Fruit fly (Drosophila melanogaster): ENCODE data around the gene CG15211.

CG15211 gene

dm6 chrX:10804042-10804441, 31.7 kb downstream of the CG15211 start (continued):
- TF ChIP-seq CG3919 (GFP tag; optimal IDR thresholded peaks at IDR 0.05) (no peak), lz (GFP tag; optimal IDR thresholded peaks at IDR 0.05) (peak; percentile 2), Hr39 (GFP tag; optimal IDR thresholded peaks at IDR 0.05) (peak; percentile 46), CG11294 (GFP tag; IDR thresholded peaks at IDR 0.05) (no peak), Sox15 (GFP tag; optimal IDR thresholded peaks at IDR 0.05) (no peak), CG11902 (GFP tag; optimal IDR thresholded peaks at IDR 0.05) (no peak), Blimp-1 (GFP tag; optimal IDR thresholded peaks at IDR 0.05) (no peak), CG7368 (GFP tag; optimal IDR thresholded peaks at IDR 0.05) (no peak), CG32006 (GFP tag; optimal IDR thresholded peaks at IDR 0.05) (peak; percentile 13), CG1621 (tag; optimal IDR thresholded peaks at IDR 0.05) (no peak), fd59A (GFP tag; optimal IDR thresholded peaks at IDR 0.05) (no peak), fd85E (GFP tag; optimal IDR thresholded peaks at IDR 0.05) (no peak), CG15336 (GFP tag; IDR thresholded peaks at IDR 0.05) (peak; percentile 47), Sox14 (GFP tag; optimal IDR thresholded peaks at IDR 0.05) (peak; percentile 15), esn (GFP tag; optimal IDR thresholded peaks at IDR 0.05) (peak; percentile 37), CG10669 (GFP tag; optimal IDR thresholded peaks at IDR 0.05) (peak; percentile 0), Hr4 (GFP tag; optimal IDR thresholded peaks at IDR 0.05) (peak; percentile 48), svp (GFP tag) (peak; percentile 65), CG16779 (tag; optimal IDR thresholded peaks at IDR 0.05) (no peak), cyc (GFP tag; optimal IDR thresholded peaks at IDR 0.05) (peak; percentile 30), CG10631 (GFP tag; optimal IDR thresholded peaks at IDR 0.05) (no peak)

DNA sequence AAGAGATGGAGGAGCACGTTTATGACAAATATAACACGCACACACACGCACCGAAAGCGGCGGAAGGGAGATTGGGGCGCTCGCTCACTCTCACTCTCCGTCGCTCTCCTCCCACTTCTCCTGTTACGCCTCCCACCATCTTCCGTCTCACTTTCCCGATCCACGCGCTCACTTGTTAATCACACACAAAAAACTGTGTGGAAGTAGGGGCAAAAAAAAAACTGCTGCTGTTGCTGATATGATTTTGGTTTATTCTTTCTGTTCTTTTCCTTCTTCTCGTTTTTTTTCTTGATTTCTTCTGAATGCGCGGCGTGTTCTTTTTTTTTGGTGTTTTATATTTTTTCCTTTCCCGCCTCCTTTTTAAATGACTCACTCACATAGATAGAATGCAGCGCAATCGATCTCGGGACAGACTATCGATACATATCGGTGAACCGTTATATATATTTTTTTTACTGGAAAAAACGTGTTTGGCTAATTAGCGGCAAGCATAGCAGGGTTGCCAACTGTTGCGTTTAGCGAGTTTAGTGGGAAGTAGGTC, 33.4 kb downstream of the CG15211 start:
- TF ChIP-seq eg (GFP tag; IDR thresholded peaks at IDR 0.05) (peak; percentile 85), CG8119 (GFP tag; IDR thresholded peaks at IDR 0.05) (peak; percentile 72), CG34406 (GFP tag; optimal IDR thresholded peaks at IDR 0.05) (peak; percentile 70), Ets21C (GFP tag; optimal IDR thresholded peaks at IDR 0.05) (no peak), fd85E (GFP tag; optimal IDR thresholded peaks at IDR 0.05) (no peak), CG6808 (GFP tag; optimal IDR thresholded peaks at IDR 0.05) (peak; percentile 90), CG3919 (GFP tag; optimal IDR thresholded peaks at IDR 0.05) (peak; percentile 40), CG7368 (GFP tag; optimal IDR thresholded peaks at IDR 0.05) (peak; percentile 52), Hr38 (GFP tag; optimal IDR thresholded peaks at IDR 0.05) (no peak), CG16779 (tag; optimal IDR thresholded peaks at IDR 0.05) (peak; percentile 83), Eip93F (GFP tag; optimal IDR thresholded peaks at IDR 0.05) (no peak), fkh (GFP tag; optimal IDR thresholded peaks at IDR 0.05) (peak; percentile 39), lz (GFP tag; optimal IDR thresholded peaks at IDR 0.05) (peak; percentile 27), CG4318 (GFP tag; optimal IDR thresholded peaks at IDR 0.05) (no peak), Hr39 (GFP tag; optimal IDR thresholded peaks at IDR 0.05) (no peak), Hr4 (GFP tag; optimal IDR thresholded peaks at IDR 0.05) (peak; percentile 17), CG10631 (GFP tag; optimal IDR thresholded peaks at IDR 0.05) (peak; percentile 11), svp (GFP tag) (peak; percentile 76), Sox15 (GFP tag; optimal IDR thresholded peaks at IDR 0.05) (no peak), dsx (GFP tag; optimal IDR thresholded peaks at IDR 0.05; ENCODE audit: poor library complexity, severe bottlenecking) (peak; percentile 75), Sox102F (GFP tag; optimal IDR thresholded peaks at IDR 0.05) (peak; percentile 75), CG9139 (GFP tag; optimal IDR thresholded peaks at IDR 0.05) (peak; percentile 93), CG11294 (GFP tag; IDR thresholded peaks at IDR 0.05) (peak; percentile 37; the same call in 1 of the 2 replicates), Lpt (GFP tag; optimal IDR thresholded peaks at IDR 0.05) (peak; percentile 25), CG1621 (tag; optimal IDR thresholded peaks at IDR 0.05) (peak; percentile 85), Ets96B (tag; optimal IDR thresholded peaks at IDR 0.05) (peak; percentile 68), CG15336 (GFP tag; IDR thresholded peaks at IDR 0.05) (peak; percentile 50), CG11902 (GFP tag; optimal IDR thresholded peaks at IDR 0.05) (no peak), net (GFP tag; optimal IDR thresholded peaks at IDR 0.05) (peak; percentile 70), OdsH (GFP tag; optimal IDR thresholded peaks at IDR 0.05) (peak; percentile 27), Smox (GFP tag; optimal IDR thresholded peaks at IDR 0.05) (peak; percentile 47), CG8319 (GFP tag; optimal IDR thresholded peaks at IDR 0.05) (peak; percentile 39), dac (GFP tag; optimal IDR thresholded peaks at IDR 0.05) (peak; percentile 11), spab (GFP tag; optimal IDR thresholded peaks at IDR 0.05) (peak; percentile 83), pdm3 (GFP tag; optimal IDR thresholded peaks at IDR 0.05) (peak; percentile 54), achi (GFP tag; optimal IDR thresholded peaks at IDR 0.05) (peak; percentile 38), Eip75B (GFP tag; optimal IDR thresholded peaks at IDR 0.05) (peak; percentile 39), salr (GFP tag; optimal IDR thresholded peaks at IDR 0.05) (peak; percentile 11 to 19), fd59A (GFP tag; optimal IDR thresholded peaks at IDR 0.05) (peak; percentile 39), CG3032 (tag; optimal IDR thresholded peaks at IDR 0.05) (peak; percentile 66), acj6 (GFP tag; optimal IDR thresholded peaks at IDR 0.05) (peak; percentile 2)
